Fruit fly (Drosophila melanogaster) whole organism, adult: ENCODE measurements around the gene simj.
A peak's percentile ranks its signal among the peaks of the same experiment; 100 is the strongest.

Experiments used
- CG11617 ChIP-seq: fragments of 200-800 bp; sonication (Bioruptor generic); optimal IDR thresholded peaks from 2 replicates; lab custom pipeline; 2017; ENCODE audit warnings: mild to moderate bottlenecking, missing biosample characterization, missing genetic modification reagents, missing genetic modification characterization
- CG5204 ChIP-seq: fragments of 200-800 bp; sonication (Bioruptor generic); optimal IDR thresholded peaks from 2 replicates; lab custom pipeline; 2016; ENCODE audit warnings: missing biosample characterization, missing genetic modification characterization
- Mnt ChIP-seq: fragments of 200-800 bp; sonication (Bioruptor generic); optimal IDR thresholded peaks from 2 replicates; lab custom pipeline; 2016; ENCODE audit warnings: missing biosample characterization, mild to moderate bottlenecking, missing genetic modification characterization
- cic ChIP-seq: fragments of 200-800 bp; sonication (Bioruptor generic); optimal IDR thresholded peaks from 2 replicates; lab custom pipeline; 2017; ENCODE audit warnings: missing biosample characterization, mild to moderate bottlenecking, missing genetic modification characterization, moderate library complexity
- kay ChIP-seq: fragments of 200-800 bp; sonication (Bioruptor generic); peaks from one replicate; lab custom pipeline; 2016; ENCODE audit warnings: missing biosample characterization, missing genetic modification characterization, borderline replicate concordance

DNA sequence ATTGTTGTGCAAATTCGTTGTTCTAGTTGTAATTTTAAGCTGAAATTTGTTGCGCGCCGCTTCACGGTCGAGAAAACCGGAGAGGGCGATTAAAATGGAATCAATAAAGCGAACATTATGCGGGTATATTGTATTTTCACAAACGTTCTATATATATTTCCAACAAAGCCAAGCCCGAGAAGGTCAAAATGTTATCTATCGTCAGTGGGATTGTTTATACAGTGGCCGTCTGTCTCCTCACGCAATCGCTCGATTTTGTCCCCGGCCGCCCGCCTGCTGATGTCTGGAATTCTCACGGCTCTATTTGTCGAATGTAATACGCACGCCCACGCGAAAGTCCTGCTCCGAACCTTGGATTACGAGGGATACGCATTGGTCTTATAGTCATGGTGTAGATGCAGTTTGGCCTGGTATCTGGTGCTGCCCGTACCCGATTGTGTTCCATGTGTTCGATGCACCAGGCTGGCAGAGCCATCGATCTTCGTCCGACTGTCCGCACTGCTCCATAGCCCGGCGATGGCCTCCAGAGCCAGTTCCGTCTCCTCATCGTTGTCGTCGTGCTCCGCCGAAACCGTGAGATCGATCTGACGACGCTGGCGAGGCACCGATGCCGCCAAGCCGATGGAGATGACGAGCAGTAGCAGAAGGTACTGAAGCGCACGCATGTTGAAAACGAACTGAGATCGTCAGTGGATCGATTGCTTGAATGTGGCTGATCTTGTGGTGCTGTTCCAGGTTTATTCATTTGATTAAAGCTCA is 28.1 kb downstream of the simj start, which contains the start of gene CG33493:
- peak; percentile 10 for TF ChIP-seq cic (GFP tag; lab: Kevin White, UChicago)
- no peak for TF ChIP-seq CG11617
- no peak for TF ChIP-seq kay (GFP tag; lab: Kevin White, UChicago)
- TF ChIP-seq CG5204 (GFP tag; lab: Kevin White, UChicago): no peak
- TF ChIP-seq Mnt (GFP tag; lab: Kevin White, UChicago): peak; percentile 10
